Fruit fly (Drosophila melanogaster) whole organism, prepupa: Measurements from ENCODE around the gene CG31697.

Source experiments
- CG10631 ChIP-seq: fragments of 200-800 bp; sonication (Bioruptor generic); optimal IDR thresholded peaks from 2 replicates; lab custom pipeline; 2016; ENCODE audit warnings: missing biosample characterization, missing genetic modification characterization
- CG10669 ChIP-seq: fragments of 200-800 bp; sonication (Bioruptor generic); optimal IDR thresholded peaks from 3 replicates; lab custom pipeline; 2018; ENCODE audit warnings: missing biosample characterization, mild to moderate bottlenecking, missing genetic modification characterization, moderate library complexity
- CG11294 ChIP-seq: fragments of 200-800 bp; sonication (Bioruptor generic); IDR thresholded peaks from 2 replicates; pipeline ENCODE4 v1.3.6; 2022; ENCODE audit warnings: missing biosample characterization, missing genetic modification characterization
- CG11762 ChIP-seq: fragments of 200-800 bp; sonication (Bioruptor generic); optimal IDR thresholded peaks from 3 replicates; lab custom pipeline; 2016; ENCODE audit warnings: missing biosample characterization, missing genetic modification characterization; ENCODE audit not compliant: insufficient read depth
- CG11902 ChIP-seq: fragments of 200-800 bp; sonication (Bioruptor generic); optimal IDR thresholded peaks from 3 replicates; lab custom pipeline; 2016; ENCODE audit warnings: missing biosample characterization, missing genetic modification characterization
- CG16779 ChIP-seq: fragments of 200-800 bp; sonication (Bioruptor generic); optimal IDR thresholded peaks from 3 replicates; lab custom pipeline; 2017; ENCODE audit warnings: missing biosample characterization, mild to moderate bottlenecking, missing genetic modification characterization
- CG3032 ChIP-seq: fragments of 200-800 bp; optimal IDR thresholded peaks from 2 replicates; lab custom pipeline; 2019; ENCODE audit warnings: missing biosample characterization, mild to moderate bottlenecking, missing genetic modification characterization, moderate library complexity
- CG32006 ChIP-seq: fragments of 200-800 bp; sonication (Bioruptor generic); optimal IDR thresholded peaks from 3 replicates; lab custom pipeline; 2017; ENCODE audit warnings: missing biosample characterization, mild to moderate bottlenecking, missing genetic modification characterization
- CG34406 ChIP-seq: fragments of 200-800 bp; sonication (Bioruptor generic); optimal IDR thresholded peaks from 3 replicates; lab custom pipeline; 2016; ENCODE audit warnings: missing biosample characterization, missing genetic modification characterization
- CG3919 ChIP-seq: fragments of 200-800 bp; sonication (Bioruptor generic); optimal IDR thresholded peaks from 3 replicates; lab custom pipeline; 2016; ENCODE audit warnings: missing biosample characterization, missing genetic modification characterization
- CG4318 ChIP-seq: fragments of 200-800 bp; sonication (Bioruptor generic); optimal IDR thresholded peaks from 3 replicates; lab custom pipeline; 2017; ENCODE audit warnings: missing biosample characterization, mild to moderate bottlenecking, missing genetic modification characterization
- CG6163 ChIP-seq: fragments of 200-800 bp; sonication (Bioruptor generic); IDR thresholded peaks from 3 replicates; pipeline ENCODE4 v1.3.6; 2022; ENCODE audit warnings: missing biosample characterization, missing genetic modification characterization
- CG6276 ChIP-seq: fragments of 200-800 bp; sonication (Bioruptor generic); optimal IDR thresholded peaks from 2 replicates; lab custom pipeline; 2017; ENCODE audit warnings: missing biosample characterization, mild to moderate bottlenecking, missing genetic modification characterization
- CG6792 ChIP-seq: fragments of 200-800 bp; sonication (Bioruptor generic); optimal IDR thresholded peaks from 3 replicates; lab custom pipeline; 2016; ENCODE audit warnings: missing biosample characterization, missing genetic modification characterization
- CG6854 ChIP-seq: fragments of 200-800 bp; sonication (Bioruptor generic); optimal IDR thresholded peaks from 2 replicates; lab custom pipeline; 2017; ENCODE audit warnings: missing biosample characterization, mild to moderate bottlenecking, missing genetic modification characterization
- CG7368 ChIP-seq: fragments of 200-800 bp; sonication (Bioruptor generic); optimal IDR thresholded peaks from 3 replicates; lab custom pipeline; 2016; ENCODE audit warnings: missing biosample characterization, missing genetic modification characterization
- CG8319 ChIP-seq: fragments of 200-800 bp; sonication (Bioruptor generic); optimal IDR thresholded peaks from 3 replicates; lab custom pipeline; 2016; ENCODE audit warnings: missing biosample characterization, missing genetic modification characterization
- CG8632 ChIP-seq: fragments of 200-800 bp; sonication (Bioruptor generic); optimal IDR thresholded peaks from 3 replicates; lab custom pipeline; 2016; ENCODE audit warnings: missing biosample characterization, missing genetic modification characterization
- Eip75B ChIP-seq: fragments of 200-800 bp; sonication (Bioruptor generic); optimal IDR thresholded peaks from 3 replicates; lab custom pipeline; 2016; ENCODE audit warnings: missing biosample characterization, missing genetic modification characterization
- Ets96B ChIP-seq: fragments of 200-800 bp; optimal IDR thresholded peaks from 2 replicates; lab custom pipeline; 2019; ENCODE audit warnings: missing biosample characterization, mild to moderate bottlenecking, missing genetic modification characterization, moderate library complexity
- Gug ChIP-seq: fragments of 200-800 bp; sonication (Bioruptor generic); IDR thresholded peaks from 2 replicates; pipeline ENCODE4 v1.3.6; 2022; ENCODE audit warnings: missing biosample characterization, missing genetic modification characterization
- Hr39 ChIP-seq: fragments of 200-800 bp; sonication (Bioruptor generic); optimal IDR thresholded peaks from 2 replicates; lab custom pipeline; 2016; ENCODE audit warnings: missing biosample characterization, missing genetic modification characterization
- Hr4 ChIP-seq: fragments of 200-800 bp; sonication (Bioruptor generic); optimal IDR thresholded peaks from 3 replicates; lab custom pipeline; 2016; ENCODE audit warnings: missing biosample characterization, missing genetic modification characterization
- OdsH ChIP-seq: fragments of 200-800 bp; sonication (Bioruptor generic); optimal IDR thresholded peaks from 3 replicates; lab custom pipeline; 2016; ENCODE audit warnings: missing biosample characterization, missing genetic modification characterization
- Smox ChIP-seq: fragments of 200-800 bp; sonication (Bioruptor generic); optimal IDR thresholded peaks from 3 replicates; lab custom pipeline; 2016; ENCODE audit warnings: missing biosample characterization, missing genetic modification characterization
- Sox14 ChIP-seq: fragments of 200-800 bp; sonication (Bioruptor generic); optimal IDR thresholded peaks from 3 replicates; lab custom pipeline; 2016; ENCODE audit warnings: missing biosample characterization, missing genetic modification characterization
- Sox15 ChIP-seq: fragments of 200-800 bp; sonication (Bioruptor generic); optimal IDR thresholded peaks from 3 replicates; lab custom pipeline; 2016; ENCODE audit warnings: missing biosample characterization, missing genetic modification characterization
- achi ChIP-seq: fragments of 200-800 bp; sonication (Bioruptor generic); optimal IDR thresholded peaks from 3 replicates; lab custom pipeline; 2016; ENCODE audit warnings: missing biosample characterization, missing genetic modification characterization
- acj6 ChIP-seq: fragments of 200-800 bp; sonication (Bioruptor generic); optimal IDR thresholded peaks from 3 replicates; lab custom pipeline; 2016; ENCODE audit warnings: missing biosample characterization, missing genetic modification characterization
- cyc ChIP-seq: fragments of 200-800 bp; sonication (Bioruptor generic); optimal IDR thresholded peaks from 3 replicates; lab custom pipeline; 2016; ENCODE audit warnings: missing biosample characterization, missing genetic modification characterization
- dac ChIP-seq: fragments of 200-800 bp; sonication (Bioruptor generic); optimal IDR thresholded peaks from 2 replicates; lab custom pipeline; 2017; ENCODE audit warnings: missing biosample characterization, mild to moderate bottlenecking, missing genetic modification characterization
- dsx ChIP-seq: fragments of 200-800 bp; optimal IDR thresholded peaks from 3 replicates; lab custom pipeline; 2019; ENCODE audit warnings: missing biosample characterization, mild to moderate bottlenecking, missing genetic modification characterization, moderate library complexity; ENCODE audit not compliant: poor library complexity, severe bottlenecking
- eg ChIP-seq: fragments of 200-800 bp; sonication (Bioruptor generic); IDR thresholded peaks from 3 replicates; pipeline ENCODE4 v1.3.6; 2022; ENCODE audit warnings: missing biosample characterization, missing genetic modification characterization
- esn ChIP-seq: fragments of 200-800 bp; sonication (Bioruptor generic); optimal IDR thresholded peaks from 2 replicates; lab custom pipeline; 2016; ENCODE audit warnings: missing biosample characterization, mild to moderate bottlenecking, missing genetic modification characterization, moderate library complexity
- fd85E ChIP-seq: fragments of 200-800 bp; sonication (Bioruptor generic); optimal IDR thresholded peaks from 3 replicates; lab custom pipeline; 2016; ENCODE audit warnings: missing biosample characterization, missing genetic modification characterization
- fkh ChIP-seq: fragments of 200-800 bp; sonication (Bioruptor generic); optimal IDR thresholded peaks from 3 replicates; lab custom pipeline; 2017; ENCODE audit warnings: missing biosample characterization, mild to moderate bottlenecking, missing genetic modification characterization, moderate library complexity
- lz ChIP-seq: fragments of 200-800 bp; sonication (Bioruptor generic); optimal IDR thresholded peaks from 3 replicates; lab custom pipeline; 2016; ENCODE audit warnings: missing biosample characterization, missing genetic modification characterization
- net ChIP-seq: fragments of 200-800 bp; sonication (Bioruptor generic); optimal IDR thresholded peaks from 3 replicates; lab custom pipeline; 2016; ENCODE audit warnings: missing biosample characterization, missing genetic modification characterization
- salr ChIP-seq, 2 experiments: fragments of 200-800 bp; sonication (Bioruptor generic); optimal IDR thresholded peaks; 3 replicates each; lab custom pipeline; 2016 to 2018; ENCODE audit warnings: missing biosample characterization in 2 of 2, missing genetic modification characterization in 2 of 2, mild to moderate bottlenecking in 1 of 2
- spab ChIP-seq: fragments of 200-800 bp; sonication (Bioruptor generic); optimal IDR thresholded peaks from 2 replicates; lab custom pipeline; 2017; ENCODE audit warnings: missing biosample characterization, mild to moderate bottlenecking, missing genetic modification characterization, missing genetic modification reagents
- ss ChIP-seq, 2 experiments: fragments of 200-800 bp; sonication (Bioruptor generic); optimal IDR thresholded peaks; 2 replicates in 1 of 2; 3 replicates in 1 of 2; lab custom pipeline; 2017 to 2018; ENCODE audit warnings: mild to moderate bottlenecking in 2 of 2, missing biosample characterization in 2 of 2, missing genetic modification characterization in 2 of 2, moderate library complexity in 1 of 2
- svp ChIP-seq: fragments of 200-800 bp; sonication (Bioruptor generic); peaks from one replicate; lab custom pipeline; 2016; ENCODE audit warnings: missing biosample characterization, missing genetic modification characterization
- vri ChIP-seq: fragments of 200-800 bp; sonication (Bioruptor generic); optimal IDR thresholded peaks from 3 replicates; lab custom pipeline; 2016; ENCODE audit warnings: missing biosample characterization, mild to moderate bottlenecking, missing genetic modification characterization

The CG31697 gene

dm6 chr2L:19574364-19574763, 39.1 kb downstream of the CG31697 start (continued):
- TF ChIP-seq spab (GFP tag; lab: Kevin White, UChicago) = peak; percentile 25
- TF ChIP-seq CG10669 (GFP tag; lab: Kevin White, UChicago) = peak; percentile 70
- peak; percentile 48 for TF ChIP-seq CG4318 (GFP tag; lab: Kevin White, UChicago)
- no peak for TF ChIP-seq CG6792 (GFP tag; lab: Kevin White, UChicago)
- no peak for TF ChIP-seq CG8319
- peak; percentile 39 for TF ChIP-seq Sox14 (GFP tag; lab: Kevin White, UChicago)
- peak; percentile 66 for TF ChIP-seq CG32006 (GFP tag; lab: Kevin White, UChicago)
- peak; percentile 57 for TF ChIP-seq Hr4 (GFP tag; lab: Kevin White, UChicago)
- peak; percentile 49 for TF ChIP-seq acj6
- TF ChIP-seq salr (GFP tag; optimal IDR thresholded peaks at IDR 0.05; lab: Kevin White, UChicago) = peak; percentile 30 to 33
- TF ChIP-seq achi (GFP tag; lab: Kevin White, UChicago) = peak; percentile 31
- peak; percentile 26 for TF ChIP-seq CG7368 (GFP tag; lab: Kevin White, UChicago)
- no peak for TF ChIP-seq fd85E (GFP tag; lab: Kevin White, UChicago)
- peak; percentile 60 for TF ChIP-seq net (GFP tag; lab: Kevin White, UChicago)
- TF ChIP-seq Gug = peak; percentile 47; the same call in 1 of the 2 replicates
- TF ChIP-seq Hr39 (GFP tag; lab: Kevin White, UChicago) = peak; percentile 20
- TF ChIP-seq svp (GFP tag; lab: Kevin White, UChicago) = peak; percentile 79
- peak; percentile 3 for TF ChIP-seq CG16779 (tag; lab: Kevin White, UChicago)
- peak; percentile 59 for TF ChIP-seq CG10631 (GFP tag; lab: Kevin White, UChicago)
- TF ChIP-seq lz = peak; percentile 8
- peak; percentile 30 for TF ChIP-seq esn (GFP tag; lab: Kevin White, UChicago)
- no peak for TF ChIP-seq CG6854 (GFP tag; lab: Kevin White, UChicago)
- TF ChIP-seq eg (GFP tag; lab: Robert Waterston, UW) = peak; percentile 53
- TF ChIP-seq CG34406 (GFP tag; lab: Kevin White, UChicago) = peak; percentile 26
- peak; percentile 62 for TF ChIP-seq OdsH (GFP tag; lab: Kevin White, UChicago)
- no peak for TF ChIP-seq vri (GFP tag; lab: Kevin White, UChicago)
- no peak for TF ChIP-seq CG8632
- TF ChIP-seq CG3919 = peak; percentile 64
- peak; percentile 31 for TF ChIP-seq cyc (GFP tag; lab: Kevin White, UChicago)
- TF ChIP-seq, all 60 proteins: peak for 44

- TF ChIP-seq eg (GFP tag; lab: Robert Waterston, UW) = peak; percentile 27; the same call in 1 of the 3 replicates
- no peak for TF ChIP-seq CG6792 (GFP tag; lab: Kevin White, UChicago)
- peak; percentile 88 for TF ChIP-seq fkh (GFP tag; lab: Kevin White, UChicago)
Measured at dm6 chr2L:19574959-19575625, 39.8 kb downstream of the CG31697 start.

- TF ChIP-seq CG11762 = peak; percentile 95
- TF ChIP-seq CG11294 = peak; percentile 91
- peak; percentile 93 for TF ChIP-seq CG11902 (GFP tag; lab: Kevin White, UChicago)
- peak; percentile 97 for TF ChIP-seq Ets96B (tag; lab: Kevin White, UChicago)
- TF ChIP-seq CG6792 (GFP tag; lab: Kevin White, UChicago) = peak; percentile 93
- TF ChIP-seq acj6 = peak; percentile 98
- TF ChIP-seq Sox15 (GFP tag; lab: Kevin White, UChicago) = peak; percentile 94
- peak; percentile 94 for TF ChIP-seq CG8632
- peak; percentile 97 for TF ChIP-seq CG10669 (GFP tag; lab: Kevin White, UChicago)
- peak; percentile 97 for TF ChIP-seq cyc (GFP tag; lab: Kevin White, UChicago)
- TF ChIP-seq Smox (GFP tag; lab: Kevin White, UChicago) = peak; percentile 96
- TF ChIP-seq Eip75B = peak; percentile 96
- peak; percentile 96 for TF ChIP-seq CG6276 (GFP tag; lab: Kevin White, UChicago)
- TF ChIP-seq eg (GFP tag; lab: Robert Waterston, UW) = peak; percentile 94
- peak; percentile 89 for TF ChIP-seq dsx (GFP tag; lab: Kevin White, UChicago)
- TF ChIP-seq CG3919 = peak; percentile 97
- TF ChIP-seq Hr4 (GFP tag; lab: Kevin White, UChicago) = peak; percentile 98
- peak; percentile 97 for TF ChIP-seq Hr39 (GFP tag; lab: Kevin White, UChicago)
- peak; percentile 96 for TF ChIP-seq CG3032
- peak; percentile 97 for TF ChIP-seq dac
- peak; percentile 98 for TF ChIP-seq CG10631 (GFP tag; lab: Kevin White, UChicago)
- peak; percentile 94 for TF ChIP-seq CG6163 (GFP tag; lab: Robert Waterston, UW)
- TF ChIP-seq fkh (GFP tag; lab: Kevin White, UChicago) = peak; percentile 79
- peak; percentile 87 to 93 for TF ChIP-seq ss (GFP tag; optimal IDR thresholded peaks at IDR 0.05; lab: Kevin White, UChicago)
- peak; percentile 93 for TF ChIP-seq CG7368 (GFP tag; lab: Kevin White, UChicago)
- TF ChIP-seq CG6854 (GFP tag; lab: Kevin White, UChicago) = peak; percentile 74
Measured at dm6 chr2L:19575626-19576298, 40.5 kb downstream of the CG31697 start.
